Fruit fly (Drosophila melanogaster) Kc167 (cell line): Measurements from ENCODE around the gene CG4968.

Experiments used
- Myc ChIP-seq: fragments of >200 bp; optimal IDR thresholded peaks from 2 replicates; lab custom pipeline; 2017; ENCODE audit warnings: missing external identifiers
- Sin3A ChIP-seq: fragments of >200 bp; optimal IDR thresholded peaks from 2 replicates; lab custom pipeline; 2018; ENCODE audit warnings: missing external identifiers
- h ChIP-seq: fragments of >200 bp; optimal IDR thresholded peaks from 3 replicates; lab custom pipeline; 2018; ENCODE audit warnings: missing external identifiers
- insv ChIP-seq: fragments of >200 bp; optimal IDR thresholded peaks from 3 replicates; lab custom pipeline; 2018; ENCODE audit warnings: missing external identifiers
- psq ChIP-seq: fragments of >200 bp; optimal IDR thresholded peaks from 2 replicates; lab custom pipeline; 2017; ENCODE audit warnings: missing external identifiers
- ttk ChIP-seq: sonication (Bioruptor generic); optimal IDR thresholded peaks from 2 replicates; lab custom pipeline; 2017; ENCODE audit warnings: missing external identifiers

DNA sequence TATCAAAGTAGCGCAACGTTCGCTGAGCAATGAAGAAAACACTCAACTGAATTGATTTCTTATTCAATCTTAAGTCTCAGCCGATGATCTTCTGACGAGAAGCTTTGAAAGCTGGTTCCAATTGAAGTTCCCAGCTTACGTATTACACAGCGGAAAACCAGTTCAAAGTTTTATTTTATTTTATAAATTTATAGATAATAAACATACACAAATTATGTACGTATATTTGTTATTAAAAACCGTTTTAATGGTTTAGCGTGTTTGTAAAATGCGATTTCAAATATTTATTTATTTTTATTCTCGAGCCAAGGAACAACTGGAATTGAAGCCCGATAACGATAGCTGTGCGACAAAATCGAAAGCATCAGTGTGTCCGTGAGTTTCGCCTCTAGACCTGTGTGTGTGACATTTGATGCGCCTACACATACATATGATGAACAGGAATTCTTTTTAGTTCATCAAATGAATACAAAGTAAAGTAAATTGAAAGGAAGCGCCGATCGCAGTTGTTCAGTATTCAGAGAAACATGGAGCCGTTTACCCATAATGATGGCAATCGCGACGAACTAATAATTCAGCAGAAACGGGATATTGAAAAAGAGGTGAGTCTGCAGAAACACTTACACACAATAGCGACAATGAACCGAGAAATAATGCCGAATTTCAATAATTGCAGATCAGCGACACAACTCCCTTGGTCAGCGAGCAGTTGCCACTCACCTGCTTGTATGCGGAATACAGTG is at the start of gene CG4968, which contains the start of gene CG5390:
- no peak for TF ChIP-seq ttk (lab: Kevin White, UChicago)
- TF ChIP-seq h (lab: Kevin White, UChicago): no peak
- TF ChIP-seq Sin3A (lab: Kevin White, UChicago): no peak
- TF ChIP-seq insv (lab: Kevin White, UChicago): no peak
- TF ChIP-seq psq (lab: Kevin White, UChicago): no peak
- no peak for TF ChIP-seq Myc (lab: Kevin White, UChicago)
